Worm (Caenorhabditis elegans): ENCODE data around the gene F07A11.1.

DNA sequence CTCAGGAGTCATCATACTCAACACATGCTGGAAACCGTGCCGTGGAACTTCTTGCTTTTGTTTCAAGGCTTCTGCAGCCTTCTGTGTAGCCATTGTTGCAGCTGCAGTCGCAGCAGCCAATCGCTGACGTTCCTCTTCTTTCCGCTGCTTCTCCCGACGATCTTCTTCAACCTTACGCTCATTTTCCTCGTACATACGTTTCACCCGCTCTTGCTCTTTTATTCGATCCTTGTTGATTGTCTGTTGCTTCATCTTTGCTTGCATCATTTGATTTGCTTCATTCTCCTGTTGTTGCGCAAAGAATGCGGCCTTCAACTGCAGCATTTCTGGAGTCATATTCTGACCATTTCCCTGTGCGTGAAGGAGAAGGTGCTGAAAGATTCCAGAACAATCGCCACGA lies 30.7 kb upstream of the F07A11.1 start:
- no peak for TF ChIP-seq ham-2 (GFP tag; optimal IDR thresholded peaks at IDR 0.05)
- no peak for TF ChIP-seq lin-13 (tag; optimal IDR thresholded peaks at IDR 0.05)
- TF ChIP-seq sptf-1 (tag; optimal IDR thresholded peaks at IDR 0.05): no peak
- TF ChIP-seq pha-4 (tag; optimal IDR thresholded peaks at IDR 0.05): no peak
- no peak for TF ChIP-seq ztf-11 (tag; optimal IDR thresholded peaks at IDR 0.05)
- TF ChIP-seq ceh-83 (GFP tag; optimal IDR thresholded peaks at IDR 0.05): no peak
- no peak for TF ChIP-seq mls-2 (tag; optimal IDR thresholded peaks at IDR 0.05)
- no peak for TF ChIP-seq snpc-4 (tag; optimal IDR thresholded peaks at IDR 0.05)
- no peak for TF ChIP-seq unc-62 (GFP tag; optimal IDR thresholded peaks at IDR 0.05)
